Worm (Caenorhabditis elegans) whole organism, midembryonic: ENCODE data around the gene srt-48.

ENCODE experiments used
- cog-1 ChIP-seq: sonication (generic microtip); optimal IDR thresholded peaks from 2 replicates; lab custom pipeline; 2016; ENCODE audit warnings: missing genetic modification characterization, missing compliant biosample characterization
- flt-1 ChIP-seq: fragments of 200-800 bp; sonication (Bioruptor generic); IDR thresholded peaks from 2 replicates; pipeline ENCODE4 v1.3.6; 2022; ENCODE audit warnings: missing genetic modification characterization, missing compliant biosample characterization
- med-1 ChIP-seq: sonication (generic microtip); optimal IDR thresholded peaks from 2 replicates; lab custom pipeline; 2017; ENCODE audit warnings: missing genetic modification characterization, mild to moderate bottlenecking, missing compliant biosample characterization, antibody characterized with exemption, missing genetic modification reagents; ENCODE audit not compliant: insufficient read depth
- ref-1 ChIP-seq: fragments of 200-800 bp; sonication (Bioruptor generic); conservative IDR thresholded peaks from 2 replicates; pipeline ENCODE4 v1.3.6; 2022; ENCODE audit warnings: missing genetic modification reagents, missing genetic modification characterization, missing compliant biosample characterization
- tab-1 ChIP-seq: fragments of 200-800 bp; sonication (Bioruptor generic); IDR thresholded peaks from 2 replicates; pipeline ENCODE4 v1.3.6; 2022; ENCODE audit warnings: missing genetic modification characterization, missing compliant biosample characterization

DNA sequence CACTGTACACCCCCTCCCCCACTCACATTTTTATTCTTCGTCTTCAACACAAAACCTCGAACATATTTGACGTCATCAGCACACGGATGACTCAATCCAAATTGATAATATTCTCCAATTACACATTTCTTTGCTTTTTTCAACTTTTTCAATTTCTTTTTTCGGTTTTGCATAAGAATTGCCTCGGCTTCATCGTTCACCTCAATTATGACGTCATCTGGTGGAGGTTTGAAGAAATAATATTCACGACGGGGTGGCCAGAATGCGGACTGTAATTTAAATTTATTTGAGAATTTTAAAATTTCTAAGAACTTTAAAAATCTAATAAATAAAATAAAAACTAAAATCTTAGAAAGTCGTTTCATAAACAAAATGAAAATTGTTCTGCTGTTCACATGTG, 4.9 kb downstream of the srt-48 start:
- TF ChIP-seq cog-1 (tag; lab: Kevin White, UChicago) (no peak), ref-1 (GFP tag; lab: Robert Waterston, UW) (no peak), flt-1 (GFP tag; lab: Robert Waterston, UW) (no peak), tab-1 (GFP tag; lab: Robert Waterston, UW) (no peak), med-1 (GFP tag; lab: Kevin White, UChicago) (no peak)
